Fruit fly (Drosophila melanogaster): ENCODE measurements around the gene CG17991.
A peak's percentile ranks its signal among the peaks of the same experiment; 100 is the strongest.

Gene CG17991

dm6 chr3R:27212979-27213580, 28.0 kb upstream of the CG17991 start:
- TF ChIP-seq Ets98B (GFP tag; IDR thresholded peaks at IDR 0.05) = no peak
- 0 out of 3 replicates have a peak, but pooled peaks have one; percentile 18 for TF ChIP-seq fd96Ca (GFP tag; IDR thresholded peaks at IDR 0.05)

- TF ChIP-seq CG14655 (GFP tag; optimal IDR thresholded peaks at IDR 0.05) = peak; percentile 14
- TF ChIP-seq CG8159 (tag; optimal IDR thresholded peaks at IDR 0.05) = no peak
- no peak for TF ChIP-seq CG8301 (tag; optimal IDR thresholded peaks at IDR 0.05)
Observed at dm6 chr3R:27214949-27215348, 26.1 kb upstream of the CG17991 start.

dm6 chr3R:27217465-27218059, 23.5 kb upstream of the CG17991 start:
- peak; percentile 79 for TF ChIP-seq CG8159 (tag; optimal IDR thresholded peaks at IDR 0.05)
- no peak for TF ChIP-seq Ets98B (GFP tag; IDR thresholded peaks at IDR 0.05)
- peak; percentile 71 for TF ChIP-seq CG8301 (tag; optimal IDR thresholded peaks at IDR 0.05)
- peak; percentile 70 for TF ChIP-seq CG9948 (tag; optimal IDR thresholded peaks at IDR 0.05)
- peak; percentile 46 for TF ChIP-seq EcR (GFP tag; optimal IDR thresholded peaks at IDR 0.05)
- TF ChIP-seq Pif1B (GFP tag; optimal IDR thresholded peaks at IDR 0.05) = peak; percentile 47
- peak; percentile 90 for TF ChIP-seq CG13204 (GFP tag; optimal IDR thresholded peaks at IDR 0.05)
- TF ChIP-seq Snoo (tag; optimal IDR thresholded peaks at IDR 0.05) = peak; percentile 68
- 0 out of 3 replicates have a peak, but pooled peaks have one; percentile 55 for TF ChIP-seq CG4496 (GFP tag; IDR thresholded peaks at IDR 0.05)
- peak; percentile 63 for TF ChIP-seq CG34367 (tag; optimal IDR thresholded peaks at IDR 0.05)
- TF ChIP-seq Pif1A (GFP tag; optimal IDR thresholded peaks at IDR 0.05) = peak; percentile 62
- TF ChIP-seq D1 (tag; optimal IDR thresholded peaks at IDR 0.05) = peak; percentile 62
- no peak for TF ChIP-seq CG12605 (GFP tag; IDR thresholded peaks at IDR 0.05)
- peak; percentile 71 for TF ChIP-seq CG15710 (tag; optimal IDR thresholded peaks at IDR 0.05)
- TF ChIP-seq CG10348 (GFP tag; IDR thresholded peaks at IDR 0.05) = no peak
- TF ChIP-seq CG17806 (tag; optimal IDR thresholded peaks at IDR 0.05) = peak; percentile 77
- TF ChIP-seq CG14655 (GFP tag; optimal IDR thresholded peaks at IDR 0.05) = peak; percentile 80
- peak; percentile 61 for TF ChIP-seq CG32121 (GFP tag; IDR thresholded peaks at IDR 0.05)
- TF ChIP-seq gl (tag; optimal IDR thresholded peaks at IDR 0.05) = no peak
- TF ChIP-seq rn (GFP tag; IDR thresholded peaks at IDR 0.05) = no peak
- no peak for TF ChIP-seq fd96Ca (GFP tag; IDR thresholded peaks at IDR 0.05)

DNA sequence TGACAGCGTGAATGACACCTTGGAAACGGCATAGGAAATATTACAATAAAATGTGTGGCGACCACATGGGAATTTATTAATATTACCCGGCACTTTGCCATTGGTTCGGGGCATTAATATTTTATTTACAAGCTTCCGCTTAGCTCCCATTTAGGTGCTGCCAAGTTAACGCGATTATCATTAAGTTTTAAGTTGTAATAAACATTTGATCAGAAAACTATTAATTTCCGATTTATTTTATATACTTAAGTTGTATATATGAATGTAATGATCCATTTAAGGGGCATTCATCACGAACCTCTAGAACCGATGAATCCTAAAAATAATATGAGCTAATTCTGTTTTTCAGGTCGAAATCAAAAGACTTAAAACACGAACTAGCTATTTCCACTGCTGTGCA, 22.8 kb upstream of the CG17991 start:
- TF ChIP-seq CG8159 (tag; optimal IDR thresholded peaks at IDR 0.05) = peak; percentile 8
- no peak for TF ChIP-seq CG15710 (tag; optimal IDR thresholded peaks at IDR 0.05)

DNA sequence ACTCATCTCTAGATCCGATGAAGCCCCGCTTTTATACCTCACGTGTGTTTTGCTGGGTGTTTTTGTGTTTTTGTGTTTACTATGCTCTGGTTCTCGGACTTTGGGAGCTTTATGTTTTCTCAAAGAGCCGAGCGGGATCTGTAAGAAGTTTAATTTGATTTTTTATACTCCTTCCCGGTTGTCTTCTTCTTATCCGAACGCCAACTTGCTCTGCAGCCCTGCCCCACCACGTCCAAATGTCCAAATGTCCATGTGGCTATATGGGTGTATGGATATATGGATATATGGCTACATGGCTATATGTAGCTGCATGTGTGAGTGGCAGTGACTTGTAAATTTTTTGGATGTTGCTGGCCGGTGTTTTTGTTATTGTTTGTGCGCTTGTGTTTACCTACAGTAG, 22.3 kb upstream of the CG17991 start:
- TF ChIP-seq Snoo (tag; optimal IDR thresholded peaks at IDR 0.05) (no peak), CG9948 (tag; optimal IDR thresholded peaks at IDR 0.05) (no peak), CG14655 (GFP tag; optimal IDR thresholded peaks at IDR 0.05) (no peak), EcR (GFP tag; optimal IDR thresholded peaks at IDR 0.05) (peak; percentile 50), CG32121 (GFP tag; IDR thresholded peaks at IDR 0.05) (no peak), CG15710 (tag; optimal IDR thresholded peaks at IDR 0.05) (no peak), CG13204 (GFP tag; optimal IDR thresholded peaks at IDR 0.05) (peak; percentile 36)

DNA sequence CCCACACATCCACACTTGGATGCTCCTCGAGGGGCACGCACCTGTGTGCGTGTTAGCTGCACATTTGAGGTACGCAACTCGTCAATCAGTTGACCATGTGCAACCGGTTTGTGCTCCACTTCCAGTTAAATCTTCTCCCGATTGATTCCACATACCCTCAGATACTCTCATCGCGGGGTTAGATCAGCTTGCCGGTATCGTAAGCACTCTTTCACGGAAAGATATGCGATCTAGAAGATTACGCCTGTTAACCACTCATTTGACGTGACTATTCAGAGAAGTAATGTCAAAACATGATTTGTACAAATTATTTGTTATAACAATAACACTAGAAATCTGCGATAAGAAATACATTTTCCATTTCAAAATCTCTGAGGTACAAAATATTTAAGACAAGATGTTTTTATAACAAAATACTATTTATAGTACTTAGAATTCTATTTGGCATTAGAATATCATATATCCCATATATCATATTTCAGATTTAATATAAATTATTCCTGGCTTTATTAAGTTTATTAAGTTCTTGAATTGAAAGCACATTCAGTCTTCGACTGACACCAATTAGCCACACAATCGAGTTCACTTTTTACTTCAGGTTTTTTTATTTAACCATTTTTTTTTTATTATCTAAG, 20.1 kb upstream of the CG17991 start:
- TF ChIP-seq gl (tag; optimal IDR thresholded peaks at IDR 0.05) (no peak), CG8301 (tag; optimal IDR thresholded peaks at IDR 0.05) (peak; percentile 7), Pif1A (GFP tag; optimal IDR thresholded peaks at IDR 0.05) (no peak), fd96Ca (GFP tag; IDR thresholded peaks at IDR 0.05) (no peak), CG15710 (tag; optimal IDR thresholded peaks at IDR 0.05) (no peak), EcR (GFP tag; optimal IDR thresholded peaks at IDR 0.05) (no peak), CG14655 (GFP tag; optimal IDR thresholded peaks at IDR 0.05) (peak; percentile 41), CG13204 (GFP tag; optimal IDR thresholded peaks at IDR 0.05) (no peak), CG8159 (tag; optimal IDR thresholded peaks at IDR 0.05) (no peak)

DNA sequence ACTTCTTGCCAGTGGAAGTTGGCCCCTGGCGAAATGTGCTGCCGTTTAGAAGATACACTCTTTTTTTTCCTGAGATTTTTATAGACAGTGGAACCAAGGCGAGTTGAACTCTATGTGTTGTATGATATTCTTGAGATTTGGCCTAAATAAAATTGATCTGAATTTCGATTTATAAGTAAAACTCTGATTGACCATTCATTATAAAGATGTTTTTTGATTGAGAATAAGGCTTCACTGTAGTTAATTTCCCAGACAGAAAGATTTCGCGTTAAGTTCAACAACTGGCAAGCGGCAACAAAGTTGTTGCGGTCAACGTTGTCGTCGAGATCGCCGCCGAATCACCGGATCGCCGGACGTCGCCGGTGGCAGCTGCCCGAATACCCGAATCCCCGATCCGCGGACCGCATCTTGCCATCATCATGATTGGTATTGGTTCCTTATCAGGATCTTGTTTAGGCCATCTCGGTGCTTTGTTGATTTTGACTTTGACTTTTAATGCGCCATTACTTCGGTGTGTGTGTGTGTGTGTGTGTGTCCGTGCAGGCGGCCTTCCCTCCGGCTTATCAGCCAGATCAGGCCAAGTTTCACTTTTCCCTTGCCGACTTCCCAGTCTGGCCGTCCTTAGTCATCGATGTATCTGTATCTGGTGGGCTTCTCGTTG, 18.9 kb upstream of the CG17991 start:
- TF ChIP-seq Pif1B (GFP tag; optimal IDR thresholded peaks at IDR 0.05) = no peak
- TF ChIP-seq CG13204 (GFP tag; optimal IDR thresholded peaks at IDR 0.05) = no peak
- TF ChIP-seq CG14655 (GFP tag; optimal IDR thresholded peaks at IDR 0.05) = no peak
- TF ChIP-seq gl (tag; optimal IDR thresholded peaks at IDR 0.05) = peak; percentile 28
- TF ChIP-seq CG12605 (GFP tag; IDR thresholded peaks at IDR 0.05) = no peak
- TF ChIP-seq CG9948 (tag; optimal IDR thresholded peaks at IDR 0.05) = peak; percentile 37
- no peak for TF ChIP-seq rn (GFP tag; IDR thresholded peaks at IDR 0.05)
- TF ChIP-seq CG8301 (tag; optimal IDR thresholded peaks at IDR 0.05) = no peak
- no peak for TF ChIP-seq CG10348 (GFP tag; IDR thresholded peaks at IDR 0.05)
- TF ChIP-seq Snoo (tag; optimal IDR thresholded peaks at IDR 0.05) = peak; percentile 20
- TF ChIP-seq CG15710 (tag; optimal IDR thresholded peaks at IDR 0.05) = peak; percentile 72
- TF ChIP-seq D1 (tag; optimal IDR thresholded peaks at IDR 0.05) = no peak
- peak; percentile 59 for TF ChIP-seq CG17806 (tag; optimal IDR thresholded peaks at IDR 0.05)
- TF ChIP-seq Pif1A (GFP tag; optimal IDR thresholded peaks at IDR 0.05) = peak; percentile 39
- TF ChIP-seq CG34367 (tag; optimal IDR thresholded peaks at IDR 0.05) = peak; percentile 48
- no peak for TF ChIP-seq CG4496 (GFP tag; IDR thresholded peaks at IDR 0.05)
- TF ChIP-seq CG8159 (tag; optimal IDR thresholded peaks at IDR 0.05) = peak; percentile 71
- no peak for TF ChIP-seq Ets98B (GFP tag; IDR thresholded peaks at IDR 0.05)
- TF ChIP-seq CG32121 (GFP tag; IDR thresholded peaks at IDR 0.05) = no peak
- no peak for TF ChIP-seq fd96Ca (GFP tag; IDR thresholded peaks at IDR 0.05)
- TF ChIP-seq EcR (GFP tag; optimal IDR thresholded peaks at IDR 0.05) = peak; percentile 52

Data from whole organism, pupa.